Worm (Caenorhabditis elegans) whole organism, L3 larva: Measurements from ENCODE around the gene sri-61.

Source experiments
- ZK546.5 ChIP-seq: sonication (generic microtip); optimal IDR thresholded peaks from 2 replicates; lab custom pipeline; 2017; ENCODE audit warnings: missing biosample characterization, missing genetic modification characterization
- aly-2 ChIP-seq: fragments of 150-350 bp; optimal IDR thresholded peaks from 2 replicates; lab custom pipeline; 2014; ENCODE audit warnings: missing biosample characterization, missing genetic modification characterization
- ceh-16 ChIP-seq: sonication (generic microtip); optimal IDR thresholded peaks from 2 replicates; lab custom pipeline; 2017; ENCODE audit warnings: missing biosample characterization, missing genetic modification characterization
- ceh-28 ChIP-seq: fragments of 150-350 bp; optimal IDR thresholded peaks from 2 replicates; lab custom pipeline; 2014; ENCODE audit warnings: missing biosample characterization, missing genetic modification reagents, missing genetic modification characterization
- daf-12 ChIP-seq: fragments of 150-350 bp; optimal IDR thresholded peaks from 2 replicates; lab custom pipeline; 2014; ENCODE audit warnings: missing biosample characterization, missing genetic modification reagents, missing genetic modification characterization
- egl-27 ChIP-seq: sonication (generic microtip); optimal IDR thresholded peaks from 4 replicates; lab custom pipeline; 2017; ENCODE audit warnings: missing biosample characterization, missing genetic modification reagents, missing genetic modification characterization
- egl-5 ChIP-seq: fragments of 150-350 bp; optimal IDR thresholded peaks from 2 replicates; lab custom pipeline; 2017; ENCODE audit warnings: missing biosample characterization, missing genetic modification reagents, missing genetic modification characterization, inconsistent platforms
- elt-1 ChIP-seq: fragments of 150-350 bp; optimal IDR thresholded peaks from 2 replicates; lab custom pipeline; 2014; ENCODE audit warnings: missing biosample characterization, missing genetic modification characterization
- elt-2 ChIP-seq: sonication (generic microtip); optimal IDR thresholded peaks from 2 replicates; lab custom pipeline; 2016; ENCODE audit warnings: missing genetic modification reagents, mild to moderate bottlenecking, missing genetic modification characterization, missing compliant biosample characterization
- elt-3 ChIP-seq, 3 experiments: fragments of 150-350 bp in 1 of 3; sonication (generic microtip) in 2 of 3; optimal IDR thresholded peaks; 2 replicates in 2 of 3; 4 replicates in 1 of 3; lab custom pipeline; 2014 to 2017; ENCODE audit warnings: missing biosample characterization in 3 of 3, missing genetic modification characterization in 3 of 3
- eor-1 ChIP-seq, 2 experiments: fragments of 150-350 bp; optimal IDR thresholded peaks; 2 replicates each; lab custom pipeline; 2014 to 2018; ENCODE audit warnings: missing biosample characterization in 2 of 2, missing genetic modification characterization in 2 of 2
- fkh-10 ChIP-seq: sonication (generic microtip); optimal IDR thresholded peaks from 2 replicates; lab custom pipeline; 2017; ENCODE audit warnings: missing biosample characterization, missing genetic modification reagents, missing genetic modification characterization
- fkh-2 ChIP-seq: fragments of 150-350 bp; optimal IDR thresholded peaks from 2 replicates; lab custom pipeline; 2014; ENCODE audit warnings: missing biosample characterization, missing genetic modification reagents, missing genetic modification characterization
- fos-1 ChIP-seq: fragments of 150-350 bp; optimal IDR thresholded peaks from 2 replicates; lab custom pipeline; 2014; ENCODE audit warnings: missing biosample characterization, missing genetic modification characterization
- lin-15B ChIP-seq: fragments of 150-350 bp; optimal IDR thresholded peaks from 2 replicates; lab custom pipeline; 2014; ENCODE audit warnings: missing biosample characterization, missing genetic modification characterization
- lin-39 ChIP-seq: fragments of 150-350 bp; optimal IDR thresholded peaks from 2 replicates; lab custom pipeline; 2018; ENCODE audit warnings: missing biosample characterization, missing genetic modification reagents, missing genetic modification characterization
- lsy-12 ChIP-seq: sonication (generic microtip); optimal IDR thresholded peaks from 2 replicates; lab custom pipeline; 2016; ENCODE audit warnings: mild to moderate bottlenecking, missing genetic modification characterization, missing compliant biosample characterization
- mdl-1 ChIP-seq: fragments of 150-350 bp; optimal IDR thresholded peaks from 2 replicates; lab custom pipeline; 2014; ENCODE audit warnings: missing biosample characterization, missing genetic modification characterization
- mml-1 ChIP-seq: fragments of 150-350 bp; sonication (generic microtip); optimal IDR thresholded peaks from 3 replicates; lab custom pipeline; 2014; ENCODE audit warnings: missing biosample characterization, missing genetic modification characterization
- nhr-11 ChIP-seq: fragments of 150-350 bp; optimal IDR thresholded peaks from 2 replicates; lab custom pipeline; 2014; ENCODE audit warnings: missing biosample characterization, missing genetic modification characterization
- nhr-23 ChIP-seq: fragments of 150-350 bp; optimal IDR thresholded peaks from 2 replicates; lab custom pipeline; 2014; ENCODE audit warnings: missing biosample characterization, missing genetic modification reagents, missing genetic modification characterization
- nhr-237 ChIP-seq: fragments of 150-350 bp; optimal IDR thresholded peaks from 2 replicates; lab custom pipeline; 2014; ENCODE audit warnings: missing biosample characterization, missing genetic modification characterization
- nhr-43 ChIP-seq: sonication (generic microtip); optimal IDR thresholded peaks from 2 replicates; lab custom pipeline; 2016; ENCODE audit warnings: mild to moderate bottlenecking, missing genetic modification characterization, missing compliant biosample characterization; ENCODE audit not compliant: poor library complexity, severe bottlenecking
- nhr-67 ChIP-seq: fragments of 150-350 bp; optimal IDR thresholded peaks from 2 replicates; lab custom pipeline; 2014; ENCODE audit warnings: missing biosample characterization, missing genetic modification characterization
- snpc-4 ChIP-seq: fragments of 150-350 bp; optimal IDR thresholded peaks from 2 replicates; lab custom pipeline; 2014; ENCODE audit warnings: missing biosample characterization, missing genetic modification characterization
- tbx-2 ChIP-seq: sonication (generic microtip); optimal IDR thresholded peaks from 2 replicates; lab custom pipeline; 2016; ENCODE audit warnings: mild to moderate bottlenecking, missing genetic modification characterization, missing compliant biosample characterization
- unc-39 ChIP-seq: sonication (generic microtip); optimal IDR thresholded peaks from 4 replicates; lab custom pipeline; 2017; ENCODE audit warnings: missing biosample characterization, missing genetic modification characterization
- unc-62 ChIP-seq: fragments of 150-350 bp; sonication (generic microtip); optimal IDR thresholded peaks from 4 replicates; lab custom pipeline; 2014; ENCODE audit warnings: missing biosample characterization, missing genetic modification reagents, missing genetic modification characterization

Gene sri-61

ce11 chrII:2710919-2711318 is 10.8 kb upstream of the sri-61 start, which contains the start of gene T05A8.2:
T05A8.2 (minus strand) TSS chrII:2711019.
- TF ChIP-seq tbx-2 (tag; lab: Kevin White, UChicago): no peak
- TF ChIP-seq elt-2 (tag; lab: Kevin White, UChicago): no peak
- TF ChIP-seq nhr-23 (tag; lab: Kevin White, UChicago): no peak

DNA sequence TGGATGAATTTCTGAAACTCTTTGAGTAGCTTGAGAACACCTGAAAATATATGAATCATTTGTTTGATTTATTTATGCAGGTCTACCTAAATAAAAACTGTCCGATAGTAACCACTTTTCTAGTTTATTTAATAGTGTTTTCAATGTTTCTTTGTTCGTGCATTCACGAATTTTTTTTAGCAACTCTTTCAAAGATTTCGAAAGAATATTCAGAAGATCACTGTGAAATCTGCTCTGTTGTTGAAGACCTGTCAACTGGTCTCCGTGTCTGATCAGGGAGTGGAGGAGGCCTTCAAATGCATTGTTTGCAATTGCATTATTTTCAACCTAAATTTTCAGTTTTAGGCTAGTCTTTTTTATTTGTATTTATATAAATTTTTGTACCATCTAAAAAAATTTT is 9.8 kb upstream of the sri-61 start, which contains the start of gene T05A8.1:
Gene T05A8.1 (minus strand): TSS at position 101 of the 400 bp plus-strand sequence.
- TF ChIP-seq mdl-1 (tag; lab: Kevin White, UChicago) (no peak), eor-1 (tag; optimal IDR thresholded peaks at IDR 0.05; lab: Kevin White, UChicago) (no peak), snpc-4 (no peak), elt-1 (tag; lab: Kevin White, UChicago) (no peak), nhr-43 (tag; lab: Kevin White, UChicago) (no peak), tbx-2 (tag; lab: Kevin White, UChicago) (no peak), nhr-67 (tag; lab: Kevin White, UChicago) (no peak), lsy-12 (tag; lab: Kevin White, UChicago) (no peak)
- TF ChIP-seq, all 47 proteins: peak for 0

DNA sequence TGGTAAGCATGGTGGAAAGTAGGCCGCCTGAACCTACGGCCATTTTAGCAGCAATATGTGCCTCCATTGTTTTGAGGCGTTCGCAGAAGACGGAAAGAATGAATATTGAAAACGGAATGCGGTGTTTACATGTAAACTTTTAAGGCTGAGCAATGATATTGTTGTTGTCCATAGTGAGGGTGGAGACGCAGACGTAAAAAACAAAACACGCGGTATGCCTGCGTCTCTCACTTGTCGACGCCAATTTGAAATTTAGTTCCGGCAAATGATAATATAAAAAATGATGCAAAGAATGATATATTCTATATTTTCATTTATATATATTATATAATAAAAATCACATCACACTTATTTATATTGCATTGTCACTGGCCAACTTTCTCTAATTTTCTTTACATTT is 7.7 kb upstream of the sri-61 start, which contains the start of gene Y47G7B.2:
Gene Y47G7B.2 (minus strand): TSS at position 143 of the 400 bp plus-strand sequence.
- TF ChIP-seq lin-39 (peak; percentile 16), nhr-237 (tag; lab: Kevin White, UChicago) (no peak), egl-5 (tag; lab: Kevin White, UChicago) (peak; percentile 15), elt-2 (tag; lab: Kevin White, UChicago) (peak; percentile 23)
- TF ChIP-seq, all 47 proteins: peak for 3

- no peak for TF ChIP-seq elt-3 (tag; optimal IDR thresholded peaks at IDR 0.05; lab: Kevin White, UChicago)
- no peak for TF ChIP-seq unc-39 (tag; lab: Kevin White, UChicago)
- TF ChIP-seq egl-27 (tag; lab: Kevin White, UChicago): no peak
- no peak for TF ChIP-seq ceh-16
- TF ChIP-seq ceh-28 (tag; lab: Kevin White, UChicago): no peak
These were observed 5.1 kb upstream of the sri-61 start, which contains the start of gene srh-128 for ce11 chrII:2705200-2705599. srh-128 (minus strand) TSS chrII:2705300.

DNA sequence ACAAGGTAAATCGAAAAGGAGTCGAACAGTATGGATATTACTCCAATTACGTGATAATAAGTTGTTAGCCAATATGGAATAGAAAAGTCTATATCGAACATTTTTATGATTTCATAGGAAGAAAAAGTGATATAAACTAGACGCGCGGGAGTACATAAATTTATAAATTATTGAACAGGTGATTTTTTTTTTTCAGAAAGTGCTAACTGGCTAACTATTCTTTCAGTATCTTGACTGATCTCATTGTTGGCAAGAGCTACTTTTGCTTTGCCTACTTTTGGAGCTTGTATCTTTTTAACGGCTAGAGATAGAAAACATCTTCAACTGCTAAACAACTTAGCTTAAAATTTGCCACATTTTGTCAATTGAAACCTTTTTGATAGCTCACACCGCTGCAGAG is 2.6 kb upstream of the sri-61 start, which contains the start of gene sri-60:
Gene sri-60 (minus strand): TSS at position 101 of the 400 bp plus-strand sequence.
- no peak for TF ChIP-seq daf-12 (tag; lab: Kevin White, UChicago)
- no peak for TF ChIP-seq nhr-43 (tag; lab: Kevin White, UChicago)
- TF ChIP-seq fkh-2 (tag; lab: Kevin White, UChicago): no peak
- TF ChIP-seq egl-27 (tag; lab: Kevin White, UChicago): no peak
- no peak for TF ChIP-seq unc-62 (GFP tag; lab: Kevin White, UChicago)
- no peak for TF ChIP-seq tbx-2 (tag; lab: Kevin White, UChicago)
- no peak for TF ChIP-seq mml-1 (tag; lab: Kevin White, UChicago)
- no peak for TF ChIP-seq nhr-11 (tag; lab: Kevin White, UChicago)
- TF ChIP-seq, all 47 proteins: peak for 0

DNA sequence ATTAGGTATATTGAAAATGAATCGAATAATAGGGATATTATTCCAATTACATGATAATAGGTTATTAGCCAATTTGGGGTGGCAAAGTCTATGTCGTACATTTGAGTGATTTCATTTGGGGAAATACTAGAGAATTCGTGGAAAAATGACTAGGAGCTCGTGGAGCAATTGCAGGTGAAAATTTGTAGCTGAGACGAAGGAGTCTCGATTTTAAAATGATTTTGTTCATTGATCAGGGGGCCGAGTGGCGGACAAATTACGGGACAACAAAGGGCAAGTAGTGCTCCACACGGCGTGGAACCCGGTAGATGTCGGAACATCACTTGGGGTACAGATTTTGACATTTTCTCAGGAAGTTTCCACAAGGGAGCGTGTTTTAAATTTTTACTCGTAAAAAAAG is 1.8 kb downstream of the sri-61 start, which contains the start of gene sri-62:
Gene sri-62 (minus strand): TSS at position 101 of the 400 bp plus-strand sequence.
- TF ChIP-seq nhr-23 (tag; lab: Kevin White, UChicago) (no peak), lsy-12 (tag; lab: Kevin White, UChicago) (no peak), egl-27 (tag; lab: Kevin White, UChicago) (no peak), aly-2 (tag; lab: Kevin White, UChicago) (no peak), nhr-67 (tag; lab: Kevin White, UChicago) (no peak), eor-1 (tag; optimal IDR thresholded peaks at IDR 0.05; lab: Kevin White, UChicago) (no peak), ZK546.5 (tag; lab: Kevin White, UChicago) (no peak), tbx-2 (tag; lab: Kevin White, UChicago) (no peak), lin-15B (tag; lab: Kevin White, UChicago) (no peak), daf-12 (tag; lab: Kevin White, UChicago) (no peak), fos-1 (no peak)

DNA sequence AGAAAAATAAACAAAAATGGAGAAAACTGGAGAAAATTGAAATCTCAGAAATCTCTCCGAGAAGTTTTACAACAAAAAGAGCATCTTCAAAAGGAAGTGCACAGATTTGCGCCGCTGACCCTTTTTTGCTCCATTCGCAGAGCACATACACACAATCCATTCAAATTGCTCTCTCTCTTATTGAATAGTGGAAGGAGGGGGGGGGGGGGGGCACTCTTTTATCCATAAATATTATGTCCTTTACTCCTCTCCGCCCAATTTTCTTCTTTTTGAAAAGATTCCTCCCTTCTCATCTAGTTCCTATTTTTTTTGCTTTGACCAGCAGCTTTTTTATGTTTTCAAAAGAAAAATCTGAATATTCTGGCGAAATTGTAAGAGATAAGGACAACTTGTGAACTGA is 5.0 kb downstream of the sri-61 start:
- TF ChIP-seq fkh-10 (GFP tag; lab: Kevin White, UChicago): peak; percentile 56
- TF ChIP-seq snpc-4: no peak
